Worm (Caenorhabditis elegans) whole organism, early embryonic: ENCODE data around the gene C08F11.1.

Experiments used
- ama-1 ChIP-seq: fragments of 150-350 bp; optimal IDR thresholded peaks from 2 replicates; lab custom pipeline; 2014
- flt-1 ChIP-seq: fragments of 200-800 bp; sonication (Bioruptor generic); IDR thresholded peaks from 2 replicates; pipeline ENCODE4 v1.3.6; 2022; ENCODE audit warnings: missing genetic modification characterization, missing compliant biosample characterization
- hmg-4 ChIP-seq: fragments of 200-800 bp; sonication (Bioruptor generic); optimal IDR thresholded peaks from 2 replicates; lab custom pipeline; 2018; ENCODE audit warnings: mild to moderate bottlenecking, missing genetic modification characterization, missing compliant biosample characterization
- sea-1 ChIP-seq: fragments of 200-800 bp; sonication (Bioruptor generic); conservative IDR thresholded peaks from 2 replicates; pipeline ENCODE4 v1.3.6; 2022; ENCODE audit warnings: missing genetic modification characterization, missing compliant biosample characterization
- tbx-37 ChIP-seq: fragments of 200-800 bp; sonication (Bioruptor generic); conservative IDR thresholded peaks from 2 replicates; pipeline ENCODE4 v1.3.6; 2022; ENCODE audit warnings: missing genetic modification reagents, missing genetic modification characterization, missing compliant biosample characterization

DNA sequence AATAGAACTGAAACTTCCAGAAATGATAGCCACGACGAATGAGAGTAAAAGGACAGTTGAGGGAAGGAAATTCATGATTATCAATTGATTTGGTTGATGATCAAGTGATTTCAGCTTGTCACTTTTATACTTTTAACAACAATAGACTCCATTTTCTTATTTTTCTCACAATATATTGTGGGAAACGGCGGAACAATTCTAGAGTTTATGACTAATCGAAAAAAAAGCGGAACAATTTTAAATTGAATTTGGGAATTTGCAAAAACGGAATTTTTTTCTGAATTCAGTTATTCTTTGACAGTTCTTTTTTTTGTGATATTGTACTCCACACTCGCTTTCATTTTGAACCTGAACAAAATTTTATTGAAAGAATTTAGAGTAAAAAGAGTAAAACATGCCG is 40.5 kb downstream of the C08F11.1 start, which contains the start of gene Y45F10C.4:
- TF ChIP-seq sea-1 (GFP tag; lab: Robert Waterston, UW), result no peak
- TF ChIP-seq flt-1, result no peak
- no peak for TF ChIP-seq hmg-4 (GFP tag; lab: Kevin White, UChicago)
- no peak for TF ChIP-seq ama-1 (lab: Kevin White, UChicago)
- TF ChIP-seq tbx-37 (GFP tag; lab: Robert Waterston, UW), result no peak
